Worm (Caenorhabditis elegans) whole organism, L4/young adult: Measurements from ENCODE around the gene glt-4.

ENCODE experiments used
- W03F9.2 ChIP-seq: fragments of 150-350 bp; optimal IDR thresholded peaks from 2 replicates; lab custom pipeline; 2014; ENCODE audit warnings: missing biosample characterization, missing genetic modification characterization
- dao-5 ChIP-seq: sonication (generic microtip); optimal IDR thresholded peaks from 2 replicates; lab custom pipeline; 2016; ENCODE audit warnings: missing genotype, missing genetic modification characterization, moderate library complexity, missing compliant biosample characterization
- him-1 ChIP-seq: sonication (generic microtip); optimal IDR thresholded peaks from 2 replicates; lab custom pipeline; 2016; ENCODE audit warnings: missing genotype, missing genetic modification reagents, missing genetic modification characterization, missing compliant biosample characterization

ce11 chrX:6374451-6374850, 28.8 kb upstream of the glt-4 start, which contains the start of gene C03B1.1:
- TF ChIP-seq him-1: no peak
- no peak for TF ChIP-seq dao-5 (tag; lab: Kevin White, UChicago)
- no peak for TF ChIP-seq W03F9.2 (tag; lab: Kevin White, UChicago)
